Fruit fly (Drosophila melanogaster): ENCODE results near the gene CG18744.

- no peak for TF ChIP-seq EcR (GFP tag; optimal IDR thresholded peaks at IDR 0.05)
- peak; percentile 45 for TF ChIP-seq CG15710 (tag; optimal IDR thresholded peaks at IDR 0.05)
These were observed 23.0 kb upstream of the CG18744 start for dm6 chr3R:7821559-7821958.
